Worm (Caenorhabditis elegans) whole organism, L3 larva: ENCODE data around the gene F42F12.11.

Experiments
- ama-1 ChIP-seq: fragments of 150-350 bp; optimal IDR thresholded peaks from 2 replicates; lab custom pipeline; 2018
- elt-2 ChIP-seq: sonication (generic microtip); optimal IDR thresholded peaks from 2 replicates; lab custom pipeline; 2016; ENCODE audit warnings: missing genetic modification reagents, mild to moderate bottlenecking, missing genetic modification characterization, missing compliant biosample characterization
- elt-3 ChIP-seq, 3 experiments: fragments of 150-350 bp in 1 of 3; sonication (generic microtip) in 2 of 3; optimal IDR thresholded peaks; 2 replicates in 2 of 3; 4 replicates in 1 of 3; lab custom pipeline; 2014 to 2017; ENCODE audit warnings: missing biosample characterization in 3 of 3, missing genetic modification characterization in 3 of 3
- lin-39 ChIP-seq: fragments of 150-350 bp; optimal IDR thresholded peaks from 2 replicates; lab custom pipeline; 2018; ENCODE audit warnings: missing biosample characterization, missing genetic modification reagents, missing genetic modification characterization
- nhr-28 ChIP-seq: fragments of 150-350 bp; optimal IDR thresholded peaks from 2 replicates; lab custom pipeline; 2014; ENCODE audit warnings: missing biosample characterization, missing genetic modification characterization
- nhr-76 ChIP-seq: fragments of 150-350 bp; sonication (generic microtip); optimal IDR thresholded peaks from 5 replicates; lab custom pipeline; 2014; ENCODE audit warnings: missing biosample characterization, missing genetic modification characterization
- skn-1 ChIP-seq: fragments of 150-350 bp; optimal IDR thresholded peaks from 2 replicates; lab custom pipeline; 2014; ENCODE audit warnings: missing biosample characterization, missing genetic modification characterization
- snpc-4 ChIP-seq: fragments of 150-350 bp; optimal IDR thresholded peaks from 2 replicates; lab custom pipeline; 2014; ENCODE audit warnings: missing biosample characterization, missing genetic modification characterization
- unc-39 ChIP-seq: sonication (generic microtip); optimal IDR thresholded peaks from 4 replicates; lab custom pipeline; 2017; ENCODE audit warnings: missing biosample characterization, missing genetic modification characterization

ce11 chrX:12375783-12376182 is 29.0 kb downstream of the F42F12.11 start:
- no peak for TF ChIP-seq snpc-4 (tag; lab: Kevin White, UChicago)
- no peak for TF ChIP-seq nhr-76
- no peak for TF ChIP-seq nhr-28 (tag; lab: Kevin White, UChicago)
- no peak for TF ChIP-seq elt-3 (tag; optimal IDR thresholded peaks at IDR 0.05; lab: Kevin White, UChicago)
- TF ChIP-seq skn-1 (tag; lab: Kevin White, UChicago): no peak
- TF ChIP-seq ama-1 (lab: Kevin White, UChicago): no peak
- no peak for TF ChIP-seq unc-39
- TF ChIP-seq lin-39 (tag; lab: Kevin White, UChicago): no peak
- no peak for TF ChIP-seq elt-2 (tag; lab: Kevin White, UChicago)
